Fruit fly (Drosophila melanogaster) whole organism, embryonic: ENCODE results near the gene EMC5.

Source experiments
- Abd-B ChIP-seq: fragments of 200-800 bp; sonication (Bioruptor generic); optimal IDR thresholded peaks from 2 replicates; lab custom pipeline; 2018; ENCODE audit warnings: missing biosample characterization, mild to moderate bottlenecking, missing genetic modification characterization, moderate library complexity
- Adf1 ChIP-seq: fragments of 200-800 bp; sonication (Bioruptor generic); IDR thresholded peaks from 2 replicates; pipeline ENCODE4 v1.3.6; 2022; ENCODE audit warnings: missing biosample characterization, missing genetic modification characterization
- Aef1 ChIP-seq: fragments of 200-800 bp; sonication (Bioruptor generic); IDR thresholded peaks from 3 replicates; pipeline ENCODE4 v1.3.6; 2022; ENCODE audit warnings: missing biosample characterization, missing genetic modification characterization
- Atf6 ChIP-seq: fragments of 200-800 bp; sonication (Bioruptor generic); IDR thresholded peaks from 2 replicates; pipeline ENCODE4 v1.3.6; 2022; ENCODE audit warnings: missing biosample characterization, missing genetic modification characterization
- CG1529 ChIP-seq: fragments of 200-800 bp; sonication (Bioruptor generic); optimal IDR thresholded peaks from 3 replicates; lab custom pipeline; 2018; ENCODE audit warnings: missing biosample characterization, missing genetic modification characterization
- CG15601 ChIP-seq: fragments of 200-800 bp; sonication (Bioruptor generic); optimal IDR thresholded peaks from 3 replicates; lab custom pipeline; 2019; ENCODE audit warnings: missing biosample characterization, mild to moderate bottlenecking, missing genetic modification characterization, moderate library complexity
- CG1647 ChIP-seq: fragments of 200-800 bp; sonication (Bioruptor generic); optimal IDR thresholded peaks from 3 replicates; lab custom pipeline; 2016; ENCODE audit warnings: missing biosample characterization, missing genetic modification characterization
- CG16779 ChIP-seq: fragments of 200-800 bp; sonication (Bioruptor generic); IDR thresholded peaks from 2 replicates; pipeline ENCODE4 v1.3.6; 2022; ENCODE audit warnings: missing biosample characterization, missing genetic modification characterization
- CG17359 ChIP-seq: fragments of 200-800 bp; sonication (Bioruptor generic); optimal IDR thresholded peaks from 3 replicates; lab custom pipeline; 2018; ENCODE audit warnings: missing biosample characterization, mild to moderate bottlenecking, missing genetic modification characterization, moderate library complexity
- CG17802 ChIP-seq: fragments of 200-800 bp; sonication (Bioruptor generic); optimal IDR thresholded peaks from 2 replicates; lab custom pipeline; 2018; ENCODE audit warnings: missing biosample characterization, mild to moderate bottlenecking, missing genetic modification characterization, moderate library complexity
- CG18599 ChIP-seq: fragments of 200-800 bp; sonication (Bioruptor generic); optimal IDR thresholded peaks from 3 replicates; lab custom pipeline; 2017; ENCODE audit warnings: missing biosample characterization, missing genetic modification characterization, mild to moderate bottlenecking, moderate library complexity, missing genetic modification reagents
- CG2120 ChIP-seq: fragments of 200-800 bp; sonication (Bioruptor generic); optimal IDR thresholded peaks from 3 replicates; lab custom pipeline; 2016; ENCODE audit warnings: missing biosample characterization, missing genetic modification characterization
- CG2678 ChIP-seq: fragments of 200-800 bp; sonication (Bioruptor generic); optimal IDR thresholded peaks from 3 replicates; lab custom pipeline; 2019; ENCODE audit warnings: missing biosample characterization, mild to moderate bottlenecking, missing genetic modification characterization, moderate library complexity
- CG30020 ChIP-seq: fragments of 200-800 bp; optimal IDR thresholded peaks from 2 replicates; lab custom pipeline; 2019; ENCODE audit warnings: missing biosample characterization, mild to moderate bottlenecking, missing genetic modification characterization, moderate library complexity
- CG32532 ChIP-seq: fragments of 200-800 bp; sonication (Bioruptor generic); IDR thresholded peaks from 2 replicates; pipeline ENCODE4 v1.3.6; 2022; ENCODE audit warnings: missing biosample characterization, missing genetic modification characterization
- CG7839 ChIP-seq: fragments of 200-800 bp; sonication (Bioruptor generic); optimal IDR thresholded peaks from 3 replicates; lab custom pipeline; 2018; ENCODE audit warnings: missing biosample characterization, mild to moderate bottlenecking, missing genetic modification characterization, moderate library complexity
- CG7963 ChIP-seq: fragments of 200-800 bp; sonication (Bioruptor generic); IDR thresholded peaks from 3 replicates; pipeline ENCODE4 v1.3.6; 2022; ENCODE audit warnings: missing biosample characterization, missing genetic modification characterization; ENCODE audit not compliant: partially characterized antibody
- CG9817 ChIP-seq: fragments of 200-800 bp; sonication (Bioruptor generic); optimal IDR thresholded peaks from 2 replicates; lab custom pipeline; 2018; ENCODE audit warnings: missing biosample characterization, mild to moderate bottlenecking, missing genetic modification characterization, moderate library complexity
- Ets65A ChIP-seq: fragments of 200-800 bp; sonication (Bioruptor generic); peaks from one replicate; lab custom pipeline; 2016; ENCODE audit warnings: missing biosample characterization, missing genetic modification characterization
- Fer1 ChIP-seq: fragments of 200-800 bp; sonication (Bioruptor generic); optimal IDR thresholded peaks from 2 replicates; lab custom pipeline; 2017; ENCODE audit warnings: missing biosample characterization, mild to moderate bottlenecking, missing genetic modification characterization
- Hey ChIP-seq: fragments of 200-800 bp; sonication (Bioruptor generic); optimal IDR thresholded peaks from 3 replicates; lab custom pipeline; 2018; ENCODE audit warnings: missing biosample characterization, mild to moderate bottlenecking, missing genetic modification characterization
- HmgZ ChIP-seq: fragments of 200-800 bp; sonication (Bioruptor generic); optimal IDR thresholded peaks from 2 replicates; lab custom pipeline; 2018; ENCODE audit warnings: missing biosample characterization, mild to moderate bottlenecking, missing genetic modification characterization
- Hr51 ChIP-seq, 2 experiments: fragments of 200-800 bp; sonication (Bioruptor generic); optimal IDR thresholded peaks; 2 replicates in 1 of 2; 3 replicates in 1 of 2; lab custom pipeline; 2016 to 2018; ENCODE audit warnings: missing biosample characterization in 2 of 2, missing genetic modification characterization in 2 of 2, mild to moderate bottlenecking in 1 of 2, moderate library complexity in 1 of 2
- Hsf ChIP-seq: fragments of 200-800 bp; sonication (Bioruptor generic); optimal IDR thresholded peaks from 3 replicates; lab custom pipeline; 2016; ENCODE audit warnings: missing biosample characterization, missing genetic modification characterization
- Jarid2 ChIP-seq: fragments of 200-800 bp; sonication (Bioruptor generic); optimal IDR thresholded peaks from 3 replicates; lab custom pipeline; 2017; ENCODE audit warnings: mild to moderate bottlenecking, missing biosample characterization, missing genetic modification reagents, missing genetic modification characterization
- MTF-1 ChIP-seq: fragments of 200-800 bp; sonication (Bioruptor generic); optimal IDR thresholded peaks from 2 replicates; lab custom pipeline; 2018; ENCODE audit warnings: missing biosample characterization, mild to moderate bottlenecking, missing genetic modification characterization, borderline replicate concordance
- Mad ChIP-seq: fragments of 200-800 bp; sonication (Bioruptor generic); optimal IDR thresholded peaks from 2 replicates; lab custom pipeline; 2016; ENCODE audit warnings: missing biosample characterization, missing genetic modification characterization
- Neu2 ChIP-seq: fragments of 200-800 bp; sonication (Bioruptor generic); optimal IDR thresholded peaks from 3 replicates; lab custom pipeline; 2016; ENCODE audit warnings: missing biosample characterization, missing genetic modification characterization, borderline replicate concordance
- TFAM ChIP-seq: fragments of 200-800 bp; sonication (Bioruptor generic); optimal IDR thresholded peaks from 2 replicates; lab custom pipeline; 2017; ENCODE audit warnings: missing biosample characterization, missing genetic modification characterization, inconsistent platforms
- abd-A ChIP-seq: fragments of 200-800 bp; sonication (Bioruptor generic); optimal IDR thresholded peaks from 3 replicates; lab custom pipeline; 2019; ENCODE audit warnings: missing biosample characterization, mild to moderate bottlenecking, missing genetic modification characterization, moderate library complexity
- amos ChIP-seq: fragments of 200-800 bp; sonication (Bioruptor generic); IDR thresholded peaks from 2 replicates; pipeline ENCODE4 v1.3.6; 2022; ENCODE audit warnings: missing biosample characterization, missing genetic modification characterization; ENCODE audit not compliant: partially characterized antibody
- ap ChIP-seq: fragments of 200-800 bp; sonication (Bioruptor generic); IDR thresholded peaks from 2 replicates; pipeline ENCODE4 v1.3.6; 2022; ENCODE audit warnings: missing biosample characterization, missing genetic modification characterization
- az2 ChIP-seq: fragments of 200-800 bp; sonication (Bioruptor generic); optimal IDR thresholded peaks from 3 replicates; lab custom pipeline; 2016; ENCODE audit warnings: missing biosample characterization, missing genetic modification characterization
- ci ChIP-seq: fragments of 200-800 bp; sonication (Bioruptor generic); IDR thresholded peaks from 3 replicates; pipeline ENCODE4 v1.3.6; 2022; ENCODE audit warnings: missing biosample characterization, missing genetic modification characterization
- crc ChIP-seq: fragments of 200-800 bp; sonication (Bioruptor generic); optimal IDR thresholded peaks from 2 replicates; lab custom pipeline; 2016; ENCODE audit warnings: missing biosample characterization, missing genetic modification characterization
- crol ChIP-seq: fragments of 200-800 bp; sonication (Bioruptor generic); IDR thresholded peaks from 2 replicates; pipeline ENCODE4 v1.3.6; 2022; ENCODE audit warnings: missing biosample characterization, missing genetic modification characterization
- danr ChIP-seq: fragments of 200-800 bp; sonication (Bioruptor generic); IDR thresholded peaks from 2 replicates; pipeline ENCODE4 v1.3.6; 2022; ENCODE audit warnings: missing biosample characterization, missing genetic modification characterization
- dysf ChIP-seq: fragments of 200-800 bp; sonication (Bioruptor generic); IDR thresholded peaks from 3 replicates; pipeline ENCODE4 v1.3.6; 2022; ENCODE audit warnings: missing biosample characterization, missing genetic modification characterization
- gt ChIP-seq: fragments of 200-800 bp; sonication (Bioruptor generic); IDR thresholded peaks from 2 replicates; pipeline ENCODE4 v1.3.6; 2022; ENCODE audit warnings: missing biosample characterization, missing genetic modification characterization
- inv ChIP-seq: fragments of 200-800 bp; sonication (Bioruptor generic); IDR thresholded peaks from 2 replicates; pipeline ENCODE4 v1.3.6; 2022; ENCODE audit warnings: missing biosample characterization, missing genetic modification characterization; ENCODE audit not compliant: partially characterized antibody
- klu ChIP-seq: fragments of 200-800 bp; sonication (Bioruptor generic); IDR thresholded peaks from 2 replicates; pipeline ENCODE4 v1.3.6; 2022; ENCODE audit warnings: missing biosample characterization, missing genetic modification characterization
- mam ChIP-seq: fragments of 200-800 bp; sonication (Bioruptor generic); optimal IDR thresholded peaks from 3 replicates; lab custom pipeline; 2016; ENCODE audit warnings: missing biosample characterization, missing genetic modification characterization
- mirr ChIP-seq: fragments of 200-800 bp; sonication (Bioruptor generic); optimal IDR thresholded peaks from 3 replicates; lab custom pipeline; 2018; ENCODE audit warnings: missing biosample characterization, mild to moderate bottlenecking, missing genetic modification characterization
- nerfin-1 ChIP-seq: fragments of 200-800 bp; sonication (Bioruptor generic); optimal IDR thresholded peaks from 3 replicates; lab custom pipeline; 2019; ENCODE audit warnings: missing biosample characterization, mild to moderate bottlenecking, missing genetic modification characterization, moderate library complexity
- oc ChIP-seq: fragments of 200-800 bp; sonication (Bioruptor generic); optimal IDR thresholded peaks from 2 replicates; lab custom pipeline; 2018; ENCODE audit warnings: missing biosample characterization, mild to moderate bottlenecking, missing genetic modification characterization, moderate library complexity
- otp ChIP-seq: fragments of 200-800 bp; sonication (Bioruptor generic); IDR thresholded peaks from 3 replicates; pipeline ENCODE4, ENCODE4 v1.3.6; 2022; ENCODE audit warnings: missing biosample characterization, missing genetic modification characterization
- ro ChIP-seq: fragments of 200-800 bp; sonication (Bioruptor generic); IDR thresholded peaks from 2 replicates; pipeline ENCODE4 v1.3.6; 2022; ENCODE audit warnings: missing biosample characterization, missing genetic modification characterization
- schlank ChIP-seq: fragments of 200-800 bp; sonication (Bioruptor generic); optimal IDR thresholded peaks from 2 replicates; lab custom pipeline; 2018; ENCODE audit warnings: missing biosample characterization, mild to moderate bottlenecking, missing genetic modification characterization
- sd ChIP-seq: fragments of 200-800 bp; sonication (Bioruptor generic); optimal IDR thresholded peaks from 3 replicates; lab custom pipeline; 2018; ENCODE audit warnings: missing biosample characterization, mild to moderate bottlenecking, missing genetic modification characterization, moderate library complexity
- sqz ChIP-seq: fragments of 200-800 bp; sonication (Bioruptor generic); optimal IDR thresholded peaks from 3 replicates; lab custom pipeline; 2018; ENCODE audit warnings: missing biosample characterization, mild to moderate bottlenecking, missing genetic modification characterization
- tgo ChIP-seq: fragments of 200-800 bp; sonication (Bioruptor generic); IDR thresholded peaks from 3 replicates; pipeline ENCODE4 v1.3.6; 2022; ENCODE audit warnings: missing biosample characterization, missing genetic modification characterization

Gene EMC5

DNA sequence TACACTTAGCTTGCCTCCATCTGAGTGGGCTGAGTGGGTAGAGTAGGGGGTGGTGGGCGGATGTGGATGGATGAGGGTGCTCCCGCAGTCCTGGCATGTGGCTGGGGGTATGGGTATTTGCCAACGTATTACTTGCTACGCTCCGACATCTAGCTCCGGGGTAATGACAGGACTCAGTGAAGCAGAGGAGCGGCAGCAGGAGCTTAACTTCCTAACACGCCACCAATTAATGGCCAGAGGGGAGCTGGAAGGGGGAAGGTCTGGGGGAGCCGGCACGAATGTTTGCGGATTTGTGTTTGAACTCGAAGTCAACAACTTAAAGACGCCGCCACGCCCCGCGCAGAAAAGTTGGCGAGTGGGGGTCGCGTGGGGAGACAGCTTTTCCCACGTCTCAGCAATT, 30.8 kb downstream of the EMC5 start:
- TF ChIP-seq Hr51 (GFP tag; optimal IDR thresholded peaks at IDR 0.05; lab: Kevin White, UChicago) (peak in 1 of 2 experiments; percentile 5), CG16779 (GFP tag; lab: Robert Waterston, UW) (no peak), ci (GFP tag; lab: Robert Waterston, UW) (0 out of 3 replicates have a peak, but pooled peaks have one; percentile 15), dysf (GFP tag; lab: Robert Waterston, UW) (no peak), Abd-B (no peak), CG1529 (GFP tag; lab: Kevin White, UChicago) (no peak), CG7963 (GFP tag; lab: Robert Waterston, UW) (no peak), Hsf (GFP tag; lab: Kevin White, UChicago) (no peak), CG7839 (no peak), danr (GFP tag; lab: Robert Waterston, UW) (no peak), CG17802 (tag; lab: Kevin White, UChicago) (no peak), tgo (no peak), ap (no peak), CG18599 (GFP tag; lab: Kevin White, UChicago) (peak; percentile 53), crc (GFP tag; lab: Kevin White, UChicago) (no peak), amos (no peak), az2 (GFP tag; lab: Kevin White, UChicago) (no peak), mam (no peak), CG32532 (GFP tag; lab: Robert Waterston, UW) (no peak), CG2120 (no peak), CG2678 (tag; lab: Kevin White, UChicago) (no peak), Jarid2 (no peak), Aef1 (GFP tag; lab: Robert Waterston, UW) (no peak), schlank (tag; lab: Kevin White, UChicago) (no peak), nerfin-1 (tag; lab: Kevin White, UChicago) (peak; percentile 19), Hey (tag; lab: Kevin White, UChicago) (peak; percentile 92), sd (tag; lab: Kevin White, UChicago) (peak; percentile 4), Ets65A (GFP tag; lab: Kevin White, UChicago) (peak; percentile 69), HmgZ (tag; lab: Kevin White, UChicago) (no peak), Atf6 (GFP tag; lab: Robert Waterston, UW) (no peak), inv (GFP tag; lab: Robert Waterston, UW) (no peak), Fer1 (no peak), mirr (GFP tag; lab: Kevin White, UChicago) (peak; percentile 73), CG15601 (tag; lab: Kevin White, UChicago) (no peak), klu (GFP tag; lab: Robert Waterston, UW) (no peak), TFAM (GFP tag; lab: Kevin White, UChicago) (no peak), ro (no peak), CG17359 (tag; lab: Kevin White, UChicago) (no peak), Neu2 (GFP tag; lab: Kevin White, UChicago) (no peak), sqz (GFP tag; lab: Kevin White, UChicago) (no peak), crol (GFP tag; lab: Robert Waterston, UW) (peak; percentile 70), Mad (no peak), oc (tag; lab: Kevin White, UChicago) (peak; percentile 32), abd-A (tag; lab: Kevin White, UChicago) (peak; percentile 92), MTF-1 (GFP tag; lab: Kevin White, UChicago) (no peak), gt (GFP tag; lab: Robert Waterston, UW) (no peak), Adf1 (GFP tag; lab: Robert Waterston, UW) (peak; percentile 34; the same call in 1 of the 2 replicates), CG1647 (GFP tag; lab: Kevin White, UChicago) (no peak), CG30020 (no peak), CG9817 (tag; lab: Kevin White, UChicago) (no peak), otp (GFP tag; lab: Robert Waterston, UW) (no peak)
